Worm (Caenorhabditis elegans) whole organism, late embryonic: ENCODE measurements around the gene npp-23.

Source experiments
- F13H6.1 ChIP-seq: sonication (generic microtip); optimal IDR thresholded peaks from 2 replicates; lab custom pipeline; 2016; ENCODE audit warnings: missing genetic modification characterization, missing compliant biosample characterization
- ama-1 ChIP-seq: fragments of 150-350 bp; optimal IDR thresholded peaks from 2 replicates; lab custom pipeline; 2014
- elt-2 ChIP-seq: sonication (generic microtip); optimal IDR thresholded peaks from 2 replicates; lab custom pipeline; 2016; ENCODE audit warnings: missing genetic modification reagents, missing genetic modification characterization, missing compliant biosample characterization
- fax-1 ChIP-seq: sonication (generic microtip); optimal IDR thresholded peaks from 2 replicates; lab custom pipeline; 2016; ENCODE audit warnings: missing genotype, missing genetic modification characterization, missing compliant biosample characterization
- odd-2 ChIP-seq: sonication (generic microtip); optimal IDR thresholded peaks from 2 replicates; lab custom pipeline; 2017; ENCODE audit warnings: antibody characterized with exemption, mild to moderate bottlenecking, missing genetic modification characterization, missing compliant biosample characterization
- sox-4 ChIP-seq: sonication (generic microtip); optimal IDR thresholded peaks from 2 replicates; lab custom pipeline; 2017; ENCODE audit warnings: mild to moderate bottlenecking, missing genetic modification characterization, inconsistent platforms, missing compliant biosample characterization

ce11 chrIV:8914187-8914586 is 44.7 kb upstream of the npp-23 start:
- TF ChIP-seq odd-2 (tag; lab: Kevin White, UChicago): no peak
- no peak for TF ChIP-seq ama-1
- no peak for TF ChIP-seq elt-2
- no peak for TF ChIP-seq F13H6.1
- TF ChIP-seq sox-4 (tag; lab: Kevin White, UChicago): no peak
- no peak for TF ChIP-seq fax-1 (tag; lab: Kevin White, UChicago)
